Fruit fly (Drosophila melanogaster): ENCODE measurements around the gene CG12995.

The CG12995 gene

DNA sequence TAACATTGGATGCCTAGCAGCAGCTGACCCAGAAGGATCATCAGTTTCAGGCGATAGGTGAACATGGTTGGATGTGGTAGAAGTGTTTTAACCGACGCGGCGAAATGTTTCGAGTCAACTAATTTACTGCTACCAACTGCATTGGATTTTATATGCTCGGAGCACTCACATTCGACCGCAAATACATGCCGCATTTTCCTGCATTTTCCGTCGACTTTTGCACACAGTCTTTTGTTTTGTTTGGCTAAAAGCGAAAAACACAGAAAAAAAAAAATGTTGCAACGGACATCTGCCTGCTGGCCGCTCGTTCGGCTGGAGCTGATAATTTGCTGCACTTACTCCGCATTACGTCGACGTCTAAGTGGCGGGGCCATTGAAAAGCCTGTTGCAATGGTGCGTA is at the start of gene CG12995:
CG12995 (minus strand) TSS at position 101 of the 400 bp plus-strand sequence.
- TF ChIP-seq CTCF (optimal IDR thresholded peaks at IDR 0.05): no peak
- TF ChIP-seq CG8478 (optimal IDR thresholded peaks at IDR 0.05): no peak

DNA sequence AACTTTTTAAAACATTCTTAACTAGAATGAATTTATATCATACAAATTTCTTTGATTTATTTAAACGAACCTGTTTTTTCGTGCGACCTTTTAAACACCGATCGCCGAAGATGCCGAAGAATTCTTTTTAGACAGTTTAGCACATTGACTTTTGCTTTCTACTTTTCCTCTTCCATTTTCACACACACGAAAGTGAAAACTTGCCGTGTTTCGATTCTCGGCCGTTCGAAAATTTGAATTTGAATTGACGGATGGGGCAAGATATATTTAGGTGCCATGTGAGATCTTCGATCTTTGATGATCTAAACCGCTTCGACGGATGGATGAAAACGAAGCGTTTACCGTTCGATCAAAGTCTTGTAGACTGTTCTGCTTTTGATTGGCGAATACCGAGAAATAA is 45.9 kb upstream of the CG12995 start:
- TF ChIP-seq CG8478 (optimal IDR thresholded peaks at IDR 0.05) (no peak), CTCF (optimal IDR thresholded peaks at IDR 0.05) (no peak)

- TF ChIP-seq CTCF (optimal IDR thresholded peaks at IDR 0.05): no peak
- TF ChIP-seq CG8478 (optimal IDR thresholded peaks at IDR 0.05): no peak
These were observed 44.3 kb upstream of the CG12995 start for dm6 chrX:17254094-17254493.

- no peak for TF ChIP-seq CG8478 (optimal IDR thresholded peaks at IDR 0.05)
- TF ChIP-seq CTCF (optimal IDR thresholded peaks at IDR 0.05): peak in 1 of 2 experiments; percentile 48
These were observed 39.5 kb upstream of the CG12995 start, which contains the start of gene CG8675 for dm6 chrX:17249326-17249725. CG8675 (minus strand) TSS chrX:17249502.

DNA sequence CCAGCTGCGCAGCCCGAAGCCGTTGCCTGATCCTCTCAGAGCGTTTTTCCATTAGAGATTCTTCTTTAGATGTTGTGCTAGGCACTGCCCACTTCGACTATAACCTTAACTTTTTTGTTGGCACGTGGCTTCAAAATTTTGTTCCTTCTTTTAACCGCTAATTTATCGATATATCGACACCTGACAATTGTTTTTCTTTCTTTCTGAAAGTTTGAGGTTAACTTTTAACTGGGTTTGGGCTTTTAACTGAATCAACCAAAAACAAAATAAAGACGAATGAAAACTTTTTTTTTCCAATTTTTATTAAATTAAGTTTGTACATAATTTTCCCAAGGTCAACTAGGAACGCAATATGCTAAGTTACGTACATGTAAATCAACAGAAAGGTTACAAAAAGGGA is 37.1 kb upstream of the CG12995 start, which contains the start of gene CG42854:
CG42854 (minus strand) TSS at position 101 of the 400 bp plus-strand sequence.
- TF ChIP-seq CG8478 (optimal IDR thresholded peaks at IDR 0.05) (no peak), CTCF (optimal IDR thresholded peaks at IDR 0.05) (no peak)

- no peak for TF ChIP-seq CTCF (optimal IDR thresholded peaks at IDR 0.05)
- TF ChIP-seq CG8478 (optimal IDR thresholded peaks at IDR 0.05): no peak
These were observed 35.1 kb upstream of the CG12995 start, which contains the start of gene CG8915 for dm6 chrX:17244854-17245253. CG8915 (minus strand) TSS chrX:17245001.

DNA sequence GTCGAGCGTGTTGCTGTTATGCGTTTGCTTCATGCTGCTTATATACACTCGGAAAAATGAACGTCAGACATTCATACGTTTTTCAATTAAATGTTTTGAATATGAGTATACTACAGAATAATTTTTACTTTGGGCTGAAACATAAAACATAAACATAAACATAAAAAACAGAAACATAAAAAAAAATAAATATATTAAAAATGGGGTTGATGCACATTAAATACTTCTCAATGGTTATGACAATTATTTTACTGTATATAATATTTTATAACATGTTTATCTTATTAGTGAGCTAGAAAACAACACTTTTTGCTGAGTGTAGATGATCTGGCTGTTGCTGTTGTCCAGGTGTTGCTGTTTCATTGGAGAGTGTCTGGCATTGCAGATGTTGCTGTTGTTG is 27.6 kb upstream of the CG12995 start:
- no peak for TF ChIP-seq CG8478 (optimal IDR thresholded peaks at IDR 0.05)
- no peak for TF ChIP-seq CTCF (optimal IDR thresholded peaks at IDR 0.05)

DNA sequence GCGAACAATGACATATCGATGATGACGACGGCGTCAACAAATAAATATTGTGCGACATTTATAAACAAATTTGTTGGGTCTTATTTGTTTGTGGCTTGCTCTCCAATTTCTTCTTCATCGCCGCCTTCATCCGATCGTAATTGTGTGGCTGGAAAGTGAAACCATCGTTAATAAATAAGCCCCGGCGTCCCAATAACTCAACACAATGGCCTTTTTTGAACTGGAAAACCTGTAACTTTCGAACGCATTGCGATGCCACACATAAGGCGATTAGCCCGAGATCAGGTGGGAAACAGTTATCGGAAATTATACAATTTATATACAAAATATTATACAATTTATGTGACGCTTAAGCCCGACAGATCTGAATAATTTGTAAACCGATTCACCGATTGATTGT is 26.7 kb upstream of the CG12995 start:
- TF ChIP-seq CTCF (optimal IDR thresholded peaks at IDR 0.05) (no peak), CG8478 (optimal IDR thresholded peaks at IDR 0.05) (no peak)

DNA sequence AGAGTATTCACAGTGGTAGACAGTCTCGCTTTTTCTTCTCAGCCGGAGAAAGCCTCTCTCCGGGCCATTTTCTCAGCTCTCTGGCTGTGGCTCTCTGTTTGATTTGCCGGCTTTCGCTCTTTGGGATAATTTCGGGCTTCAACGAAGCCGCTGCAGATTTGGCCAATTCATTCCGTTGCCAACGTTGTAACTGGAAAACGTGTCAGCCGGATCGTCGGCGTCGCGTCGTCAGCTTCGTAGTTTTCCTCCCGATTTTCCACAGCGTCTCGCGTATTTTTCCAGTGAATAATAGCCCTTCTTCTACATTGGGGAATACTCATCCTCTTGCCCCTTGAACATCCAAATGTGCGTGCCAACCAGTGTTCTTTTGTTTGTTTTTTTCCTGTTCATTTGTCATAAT is 22.8 kb upstream of the CG12995 start, which contains the start of gene f:
f (plus strand) TSS at position 301 of the 400 bp plus-strand sequence.
- TF ChIP-seq CTCF (optimal IDR thresholded peaks at IDR 0.05): no peak
- TF ChIP-seq CG8478 (optimal IDR thresholded peaks at IDR 0.05): no peak

dm6 chrX:17230944-17231343 is 21.1 kb upstream of the CG12995 start, which contains the start of gene CG10597:
CG10597 (minus strand) TSS chrX:17231044.
- TF ChIP-seq CTCF (optimal IDR thresholded peaks at IDR 0.05) (no peak), CG8478 (optimal IDR thresholded peaks at IDR 0.05) (no peak)

DNA sequence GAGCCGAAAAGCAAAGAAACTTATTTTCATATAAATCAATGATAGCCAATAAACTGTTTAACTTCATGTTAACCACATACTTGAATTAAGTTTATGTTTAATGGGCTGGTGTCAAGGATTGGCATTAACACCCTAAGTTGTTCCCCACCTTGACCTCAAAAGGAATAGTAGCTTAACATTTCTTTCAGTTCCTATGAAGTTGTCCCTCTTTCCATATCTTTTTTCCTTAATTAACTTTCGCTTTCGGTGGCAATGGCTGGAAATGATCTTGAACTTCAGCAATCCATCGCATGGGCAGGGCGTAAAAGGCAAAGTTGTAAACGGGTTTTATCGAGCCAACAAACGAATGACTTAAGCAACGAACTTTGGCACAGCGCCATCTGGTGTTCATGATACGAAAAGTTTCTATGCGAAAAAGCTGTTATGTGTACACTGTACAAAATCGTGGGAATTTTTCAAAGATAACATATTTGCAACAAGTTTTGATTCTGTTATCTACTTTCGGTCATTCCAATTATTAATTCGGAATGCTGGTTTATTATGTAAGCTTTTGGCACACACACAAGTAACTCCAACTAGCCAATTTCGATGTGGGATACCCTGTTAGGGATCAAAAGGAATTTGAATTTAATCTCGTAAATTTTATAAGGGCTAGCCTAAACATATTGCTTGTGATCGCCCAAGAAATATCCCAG is 19.8 kb upstream of the CG12995 start:
- TF ChIP-seq CG8478 (optimal IDR thresholded peaks at IDR 0.05) (no peak), CTCF (optimal IDR thresholded peaks at IDR 0.05) (peak; percentile 51 to 62)

DNA sequence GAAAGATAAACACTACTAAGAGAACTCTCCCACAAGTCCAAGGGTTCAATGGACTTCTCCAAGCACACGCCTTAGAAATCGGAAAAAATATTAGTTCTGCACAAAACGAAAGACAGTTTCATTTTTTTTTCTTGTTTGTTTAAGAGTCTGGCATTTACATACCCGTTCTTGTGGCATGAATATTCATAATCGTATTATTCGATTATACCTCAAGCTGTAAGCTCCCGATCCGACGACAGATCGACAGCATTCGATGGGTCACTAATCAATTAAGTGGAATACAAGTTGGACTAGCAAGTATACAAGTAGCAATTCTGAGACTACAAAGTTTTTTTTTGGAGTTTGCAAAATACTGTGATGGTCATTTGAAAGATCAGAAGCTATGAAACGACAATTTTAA is 17.7 kb upstream of the CG12995 start:
- TF ChIP-seq CTCF (optimal IDR thresholded peaks at IDR 0.05) (no peak), CG8478 (optimal IDR thresholded peaks at IDR 0.05) (no peak)

DNA sequence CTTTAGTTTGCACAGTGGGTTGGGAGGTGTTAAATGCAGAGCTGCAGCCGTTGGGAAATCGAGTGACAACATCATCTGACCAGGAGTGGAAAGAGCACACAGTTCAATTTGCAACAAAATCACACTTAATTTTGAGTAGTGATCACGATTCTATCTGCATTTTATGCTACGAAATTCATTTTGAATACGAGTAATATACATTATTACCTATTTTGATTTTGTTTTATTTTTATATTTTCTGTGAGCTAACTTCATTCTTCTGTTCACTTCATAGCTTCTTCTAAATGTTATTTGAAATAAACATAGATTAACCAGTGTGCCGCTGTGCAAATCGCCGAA is 16.9 kb upstream of the CG12995 start, which contains the start of gene CG10598:
CG10598 (minus strand) TSS at position 187 of the 339 bp plus-strand sequence.
- TF ChIP-seq CTCF (optimal IDR thresholded peaks at IDR 0.05) (no peak), CG8478 (optimal IDR thresholded peaks at IDR 0.05) (no peak)

- TF ChIP-seq CG8478 (optimal IDR thresholded peaks at IDR 0.05) (no peak), CTCF (optimal IDR thresholded peaks at IDR 0.05) (no peak)
These were observed 16.3 kb upstream of the CG12995 start for dm6 chrX:17225972-17226680.

DNA sequence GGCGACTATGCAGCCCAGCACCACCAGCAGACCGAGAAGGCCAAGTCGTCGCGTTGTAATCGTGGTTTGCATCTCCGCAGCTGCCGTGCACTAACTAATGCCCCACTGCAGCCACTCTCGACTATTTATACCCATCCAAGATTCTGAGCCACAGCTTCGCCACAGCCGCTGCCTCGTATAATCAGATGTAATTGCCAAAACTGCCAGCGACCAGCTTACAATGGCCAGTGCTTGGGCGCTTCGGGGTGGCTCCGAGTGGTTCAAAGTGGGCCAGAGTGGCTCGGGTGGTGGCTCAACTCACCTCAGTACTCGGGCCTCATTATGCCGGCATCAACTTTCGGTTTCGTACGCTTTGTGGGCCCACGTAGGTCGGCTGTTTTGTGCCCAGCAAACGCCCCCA is 13.9 kb upstream of the CG12995 start, which contains the start of gene CG34327:
CG34327 (minus strand) TSS at position 101 of the 400 bp plus-strand sequence.
- no peak for TF ChIP-seq CG8478 (optimal IDR thresholded peaks at IDR 0.05)
- no peak for TF ChIP-seq CTCF (optimal IDR thresholded peaks at IDR 0.05)

- no peak for TF ChIP-seq CG8478 (optimal IDR thresholded peaks at IDR 0.05)
- no peak for TF ChIP-seq CTCF (optimal IDR thresholded peaks at IDR 0.05)
These were observed 11.3 kb upstream of the CG12995 start, which contains the start of gene CG5172 for dm6 chrX:17221142-17221541. CG5172 (plus strand) TSS chrX:17221442.

Measured in S2 (cell line).